Worm (Caenorhabditis elegans) whole organism, L3 larva: ENCODE results near the gene mig-22.

Experiments used
- R02D3.7 ChIP-seq: fragments of 150-350 bp; optimal IDR thresholded peaks from 2 replicates; lab custom pipeline; 2014; ENCODE audit warnings: missing biosample characterization, missing genetic modification characterization
- ZK546.5 ChIP-seq: sonication (generic microtip); optimal IDR thresholded peaks from 2 replicates; lab custom pipeline; 2017; ENCODE audit warnings: missing biosample characterization, missing genetic modification characterization
- aly-2 ChIP-seq: fragments of 150-350 bp; optimal IDR thresholded peaks from 2 replicates; lab custom pipeline; 2014; ENCODE audit warnings: missing biosample characterization, missing genetic modification characterization
- ceh-16 ChIP-seq: sonication (generic microtip); optimal IDR thresholded peaks from 2 replicates; lab custom pipeline; 2017; ENCODE audit warnings: missing biosample characterization, missing genetic modification characterization
- ceh-28 ChIP-seq: fragments of 150-350 bp; optimal IDR thresholded peaks from 2 replicates; lab custom pipeline; 2014; ENCODE audit warnings: missing biosample characterization, missing genetic modification reagents, missing genetic modification characterization
- daf-12 ChIP-seq: fragments of 150-350 bp; optimal IDR thresholded peaks from 2 replicates; lab custom pipeline; 2014; ENCODE audit warnings: missing biosample characterization, missing genetic modification reagents, missing genetic modification characterization
- egl-27 ChIP-seq: sonication (generic microtip); optimal IDR thresholded peaks from 4 replicates; lab custom pipeline; 2017; ENCODE audit warnings: missing biosample characterization, missing genetic modification reagents, missing genetic modification characterization
- elt-2 ChIP-seq: sonication (generic microtip); optimal IDR thresholded peaks from 2 replicates; lab custom pipeline; 2016; ENCODE audit warnings: missing genetic modification reagents, mild to moderate bottlenecking, missing genetic modification characterization, missing compliant biosample characterization
- elt-3 ChIP-seq, 3 experiments: fragments of 150-350 bp in 1 of 3; sonication (generic microtip) in 2 of 3; optimal IDR thresholded peaks; 2 replicates in 2 of 3; 4 replicates in 1 of 3; lab custom pipeline; 2014 to 2017; ENCODE audit warnings: missing biosample characterization in 3 of 3, missing genetic modification characterization in 3 of 3
- eor-1 ChIP-seq, 2 experiments: fragments of 150-350 bp; optimal IDR thresholded peaks; 2 replicates each; lab custom pipeline; 2014 to 2018; ENCODE audit warnings: missing biosample characterization in 2 of 2, missing genetic modification characterization in 2 of 2
- fkh-10 ChIP-seq: sonication (generic microtip); optimal IDR thresholded peaks from 2 replicates; lab custom pipeline; 2017; ENCODE audit warnings: missing biosample characterization, missing genetic modification reagents, missing genetic modification characterization
- fkh-2 ChIP-seq: fragments of 150-350 bp; optimal IDR thresholded peaks from 2 replicates; lab custom pipeline; 2014; ENCODE audit warnings: missing biosample characterization, missing genetic modification reagents, missing genetic modification characterization
- fos-1 ChIP-seq: fragments of 150-350 bp; optimal IDR thresholded peaks from 2 replicates; lab custom pipeline; 2014; ENCODE audit warnings: missing biosample characterization, missing genetic modification characterization
- jun-1 ChIP-seq: fragments of 150-350 bp; optimal IDR thresholded peaks from 2 replicates; lab custom pipeline; 2014; ENCODE audit warnings: missing biosample characterization, missing genetic modification reagents, missing genetic modification characterization
- lin-15B ChIP-seq: fragments of 150-350 bp; optimal IDR thresholded peaks from 2 replicates; lab custom pipeline; 2014; ENCODE audit warnings: missing biosample characterization, missing genetic modification characterization
- lin-39 ChIP-seq: fragments of 150-350 bp; optimal IDR thresholded peaks from 2 replicates; lab custom pipeline; 2018; ENCODE audit warnings: missing biosample characterization, missing genetic modification reagents, missing genetic modification characterization
- mdl-1 ChIP-seq: fragments of 150-350 bp; optimal IDR thresholded peaks from 2 replicates; lab custom pipeline; 2014; ENCODE audit warnings: missing biosample characterization, missing genetic modification characterization
- mml-1 ChIP-seq: fragments of 150-350 bp; sonication (generic microtip); optimal IDR thresholded peaks from 3 replicates; lab custom pipeline; 2014; ENCODE audit warnings: missing biosample characterization, missing genetic modification characterization
- nfya-1 ChIP-seq: sonication (generic microtip); optimal IDR thresholded peaks from 2 replicates; lab custom pipeline; 2017; ENCODE audit warnings: missing genetic modification characterization, mild to moderate bottlenecking, missing compliant biosample characterization, antibody characterized with exemption, moderate library complexity; ENCODE audit not compliant: insufficient read depth
- nhr-11 ChIP-seq: fragments of 150-350 bp; optimal IDR thresholded peaks from 2 replicates; lab custom pipeline; 2014; ENCODE audit warnings: missing biosample characterization, missing genetic modification characterization
- nhr-12 ChIP-seq: fragments of 150-350 bp; optimal IDR thresholded peaks from 2 replicates; lab custom pipeline; 2014; ENCODE audit warnings: missing biosample characterization, missing genetic modification characterization
- nhr-23 ChIP-seq: fragments of 150-350 bp; optimal IDR thresholded peaks from 2 replicates; lab custom pipeline; 2014; ENCODE audit warnings: missing biosample characterization, missing genetic modification reagents, missing genetic modification characterization
- nhr-25 ChIP-seq: sonication (generic microtip); optimal IDR thresholded peaks from 2 replicates; lab custom pipeline; 2017; ENCODE audit warnings: missing biosample characterization, missing genetic modification characterization
- nhr-28 ChIP-seq: fragments of 150-350 bp; optimal IDR thresholded peaks from 2 replicates; lab custom pipeline; 2014; ENCODE audit warnings: missing biosample characterization, missing genetic modification characterization
- nhr-43 ChIP-seq: sonication (generic microtip); optimal IDR thresholded peaks from 2 replicates; lab custom pipeline; 2016; ENCODE audit warnings: mild to moderate bottlenecking, missing genetic modification characterization, missing compliant biosample characterization; ENCODE audit not compliant: poor library complexity, severe bottlenecking
- nhr-67 ChIP-seq: fragments of 150-350 bp; optimal IDR thresholded peaks from 2 replicates; lab custom pipeline; 2014; ENCODE audit warnings: missing biosample characterization, missing genetic modification characterization
- nhr-76 ChIP-seq: fragments of 150-350 bp; sonication (generic microtip); optimal IDR thresholded peaks from 5 replicates; lab custom pipeline; 2014; ENCODE audit warnings: missing biosample characterization, missing genetic modification characterization
- nhr-77 ChIP-seq: fragments of 150-350 bp; optimal IDR thresholded peaks from 2 replicates; lab custom pipeline; 2014; ENCODE audit warnings: missing biosample characterization, missing genetic modification characterization
- pha-4 ChIP-seq: fragments of 150-350 bp; optimal IDR thresholded peaks from 2 replicates; lab custom pipeline; 2014; ENCODE audit warnings: missing biosample characterization, missing genetic modification reagents, missing genetic modification characterization
- pqm-1 ChIP-seq: fragments of 150-350 bp; optimal IDR thresholded peaks from 2 replicates; lab custom pipeline; 2017; ENCODE audit warnings: missing biosample characterization, missing genetic modification characterization, inconsistent platforms
- sea-2 ChIP-seq: fragments of 150-350 bp; sonication (generic microtip); optimal IDR thresholded peaks from 4 replicates; lab custom pipeline; 2014; ENCODE audit warnings: missing biosample characterization, missing genetic modification reagents, missing genetic modification characterization
- tbx-2 ChIP-seq: sonication (generic microtip); optimal IDR thresholded peaks from 2 replicates; lab custom pipeline; 2016; ENCODE audit warnings: mild to moderate bottlenecking, missing genetic modification characterization, missing compliant biosample characterization
- unc-39 ChIP-seq: sonication (generic microtip); optimal IDR thresholded peaks from 4 replicates; lab custom pipeline; 2017; ENCODE audit warnings: missing biosample characterization, missing genetic modification characterization
- ztf-4 ChIP-seq: fragments of 150-350 bp; optimal IDR thresholded peaks from 2 replicates; lab custom pipeline; 2014; ENCODE audit warnings: missing biosample characterization, missing genetic modification characterization

Gene mig-22

DNA sequence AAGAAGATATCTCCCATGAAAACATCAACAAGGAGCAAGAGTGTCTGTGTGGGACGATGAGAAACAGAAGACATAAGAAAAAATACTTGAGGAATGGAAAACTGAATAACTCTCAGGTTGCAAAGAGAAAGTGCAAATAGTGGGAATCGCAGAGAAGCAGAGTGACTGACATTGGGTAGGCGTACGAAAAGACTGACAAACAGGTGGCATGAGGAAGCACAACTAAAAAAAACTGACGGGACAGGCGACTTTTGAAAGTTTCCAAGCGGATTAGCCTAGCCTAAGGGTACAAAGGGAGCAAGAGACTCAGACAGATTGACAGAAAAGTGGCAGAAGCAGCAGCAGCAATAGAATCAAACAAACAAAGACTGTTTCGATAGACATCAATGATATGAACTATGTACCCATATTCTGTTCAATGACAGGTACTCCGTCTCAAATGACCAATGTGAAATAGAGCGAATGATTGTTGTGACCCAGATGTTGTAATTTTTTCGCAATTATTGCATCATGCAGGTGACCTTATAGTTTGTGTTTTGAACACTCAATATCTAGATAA lies 32.7 kb downstream of the mig-22 start (continued):
- TF ChIP-seq lin-15B (tag; lab: Kevin White, UChicago), result no peak
- no peak for TF ChIP-seq ztf-4
- TF ChIP-seq nhr-77 (tag; lab: Kevin White, UChicago), result no peak
- TF ChIP-seq ceh-16 (tag; lab: Kevin White, UChicago), result no peak
- TF ChIP-seq pha-4 (tag; lab: Kevin White, UChicago), result peak; percentile 8
- TF ChIP-seq nhr-76, result no peak
- peak; percentile 82 for TF ChIP-seq nhr-25

- TF ChIP-seq jun-1 (tag; lab: Kevin White, UChicago), result no peak
- TF ChIP-seq fos-1 (tag; lab: Kevin White, UChicago), result peak; percentile 4
- no peak for TF ChIP-seq nhr-12 (tag; lab: Kevin White, UChicago)
- TF ChIP-seq mdl-1 (tag; lab: Kevin White, UChicago), result peak; percentile 50
- peak; percentile 93 for TF ChIP-seq elt-2 (tag; lab: Kevin White, UChicago)
- TF ChIP-seq lin-39 (tag; lab: Kevin White, UChicago), result no peak
- peak; percentile 65 for TF ChIP-seq pqm-1 (tag; lab: Kevin White, UChicago)
Measured at ce11 chrIII:8733667-8734066, 33.5 kb downstream of the mig-22 start.

DNA sequence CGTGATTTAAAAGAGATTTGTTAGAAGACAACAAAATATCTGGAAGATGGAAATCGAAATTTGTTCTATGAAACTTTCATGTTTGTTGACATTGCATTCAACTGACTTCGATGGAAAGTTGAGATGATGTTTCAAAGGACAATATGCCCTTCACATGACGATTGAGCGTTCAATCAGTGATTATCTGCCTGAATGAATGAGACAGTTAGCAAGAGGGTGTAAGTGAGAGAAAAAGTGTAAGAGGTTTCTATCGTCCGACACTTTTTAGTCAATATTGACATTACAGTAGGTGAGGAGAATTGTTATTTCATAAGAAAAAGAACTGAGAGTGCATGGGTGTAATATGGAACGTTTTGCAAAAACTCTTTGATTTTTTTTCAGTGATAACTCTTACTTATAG lies 33.9 kb downstream of the mig-22 start:
- TF ChIP-seq lin-15B (tag; lab: Kevin White, UChicago), result no peak
- peak; percentile 100 for TF ChIP-seq pha-4 (tag; lab: Kevin White, UChicago)
- peak; percentile 66 for TF ChIP-seq pqm-1 (tag; lab: Kevin White, UChicago)
- TF ChIP-seq nhr-76, result no peak
- TF ChIP-seq nhr-12 (tag; lab: Kevin White, UChicago), result no peak
- peak; percentile 9 for TF ChIP-seq egl-27 (tag; lab: Kevin White, UChicago)
- TF ChIP-seq jun-1 (tag; lab: Kevin White, UChicago), result peak; percentile 33
- TF ChIP-seq elt-3 (tag; optimal IDR thresholded peaks at IDR 0.05; lab: Kevin White, UChicago), result no peak
- peak; percentile 15 for TF ChIP-seq nhr-25

ce11 chrIII:8731973-8732372 lies 35.2 kb downstream of the mig-22 start:
- TF ChIP-seq nfya-1 (tag; lab: Kevin White, UChicago) (peak; percentile 42), nhr-25 (peak; percentile 35), elt-2 (tag; lab: Kevin White, UChicago) (peak; percentile 0), nhr-23 (no peak), nhr-43 (tag; lab: Kevin White, UChicago) (peak; percentile 0), tbx-2 (no peak)
- TF ChIP-seq, all 47 proteins: peak for 4

DNA sequence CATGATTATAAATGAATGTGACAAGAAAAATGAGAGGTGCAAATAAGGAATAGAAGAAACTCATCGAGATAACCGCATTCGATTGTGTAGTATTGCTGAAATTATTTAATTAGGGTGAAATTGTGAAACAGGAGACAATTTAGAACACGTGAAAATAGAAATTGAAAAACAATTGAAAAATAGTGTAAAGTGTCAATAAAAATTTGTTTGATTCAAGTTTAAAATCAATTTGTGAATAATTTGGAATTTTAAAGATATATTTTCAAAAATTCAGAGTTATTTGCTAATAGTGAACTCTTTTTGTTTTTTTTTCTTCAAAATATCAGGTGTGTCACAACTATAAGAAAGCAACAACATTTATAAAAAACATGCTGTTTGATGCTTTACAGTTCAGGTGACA lies 35.8 kb downstream of the mig-22 start, which contains the start of gene ZK370.4:
ZK370.4 (minus strand) TSS at position 101 of the 400 bp plus-strand sequence.
- TF ChIP-seq ceh-28 (tag; lab: Kevin White, UChicago), result no peak
- no peak for TF ChIP-seq jun-1 (tag; lab: Kevin White, UChicago)
- no peak for TF ChIP-seq elt-3 (tag; optimal IDR thresholded peaks at IDR 0.05; lab: Kevin White, UChicago)
- TF ChIP-seq eor-1 (tag; optimal IDR thresholded peaks at IDR 0.05; lab: Kevin White, UChicago), result no peak
- no peak for TF ChIP-seq nhr-28 (tag; lab: Kevin White, UChicago)
- TF ChIP-seq unc-39, result no peak
- no peak for TF ChIP-seq mml-1 (tag; lab: Kevin White, UChicago)
- no peak for TF ChIP-seq nhr-76
- TF ChIP-seq daf-12 (tag; lab: Kevin White, UChicago), result no peak
- no peak for TF ChIP-seq aly-2

DNA sequence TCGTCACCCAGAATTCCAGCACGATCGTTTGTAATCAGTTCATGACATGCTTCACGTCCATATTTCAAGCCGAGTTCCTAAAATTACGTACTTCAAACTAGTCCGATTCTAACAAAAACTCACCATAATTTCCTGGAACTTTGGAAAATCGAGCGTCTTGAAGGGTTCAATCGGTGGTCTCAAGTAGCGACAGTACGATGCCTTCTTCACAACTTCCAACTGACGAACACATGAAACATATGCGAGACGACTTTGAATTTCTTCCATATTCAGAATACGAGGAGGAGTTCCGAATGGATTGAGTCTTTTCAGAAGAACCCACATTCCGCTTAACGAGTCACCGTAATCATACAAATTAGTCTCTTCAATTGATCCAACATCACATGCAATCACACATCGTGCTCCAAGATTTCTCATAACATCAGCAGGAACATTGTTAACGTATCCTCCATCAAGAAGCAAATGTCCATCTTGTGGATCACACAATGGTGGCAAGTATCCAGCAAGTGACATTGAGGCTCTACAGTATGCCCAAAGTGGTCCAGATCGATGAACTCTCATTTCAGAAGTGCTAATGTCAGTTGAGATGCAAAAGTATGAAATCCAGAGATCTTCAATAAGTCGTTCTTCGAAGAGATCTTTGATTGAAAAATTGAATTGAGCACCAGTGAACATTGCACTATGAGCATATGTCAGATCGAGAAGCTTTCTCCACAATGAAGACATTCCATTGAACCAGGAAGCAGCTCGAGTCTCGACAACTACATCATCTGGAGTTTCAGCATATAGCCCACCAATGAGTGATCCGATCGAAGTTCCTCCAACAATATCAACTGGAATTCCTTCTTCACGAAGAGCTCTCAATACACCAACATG lies 40.9 kb downstream of the mig-22 start:
- TF ChIP-seq daf-12 (tag; lab: Kevin White, UChicago), result no peak
- TF ChIP-seq nhr-25, result no peak
- no peak for TF ChIP-seq aly-2
- TF ChIP-seq fkh-2 (tag; lab: Kevin White, UChicago), result no peak
- no peak for TF ChIP-seq nhr-43 (tag; lab: Kevin White, UChicago)
- TF ChIP-seq sea-2 (GFP tag; lab: Kevin White, UChicago), result no peak
- no peak for TF ChIP-seq ZK546.5 (tag; lab: Kevin White, UChicago)
- TF ChIP-seq nhr-77 (tag; lab: Kevin White, UChicago), result no peak
- no peak for TF ChIP-seq nhr-11 (tag; lab: Kevin White, UChicago)
- TF ChIP-seq nhr-28 (tag; lab: Kevin White, UChicago), result no peak
- no peak for TF ChIP-seq R02D3.7 (tag; lab: Kevin White, UChicago)
- no peak for TF ChIP-seq fkh-10 (GFP tag; lab: Kevin White, UChicago)
- TF ChIP-seq tbx-2, result no peak
- no peak for TF ChIP-seq nhr-67 (tag; lab: Kevin White, UChicago)
